Worm (Caenorhabditis elegans): ENCODE data around the gene spp-19.
A peak's percentile ranks its signal among the peaks of the same experiment; 100 is the strongest.

- TF ChIP-seq pqm-1 (tag; optimal IDR thresholded peaks at IDR 0.05), result peak; percentile 80
- TF ChIP-seq ceh-20 (GFP tag; IDR thresholded peaks at IDR 0.05), result no peak
- no peak for TF ChIP-seq pha-4 (GFP tag; IDR thresholded peaks at IDR 0.05)
- TF ChIP-seq pha-4 (tag; optimal IDR thresholded peaks at IDR 0.05), result no peak
These were observed 36.7 kb downstream of the spp-19 start, which contains the start of gene acs-1 for ce11 chrV:6524757-6525156.

Measured in whole organism, L4 larva.